Worm (Caenorhabditis elegans) whole organism, L4 larva: ENCODE results near the gene nspc-18.
"Not testable (repeated sequence)": the region's sequence is repeated elsewhere in the genome, so short reads cannot be mapped to it uniquely, and the experiment has no call there.

Experiments used
- D1046.2 ChIP-seq: fragments of 200-800 bp; sonication (Bioruptor generic); IDR thresholded peaks from 2 replicates; pipeline ENCODE4 v1.3.6; 2022; ENCODE audit warnings: missing genetic modification characterization, missing compliant biosample characterization
- F37D6.2 ChIP-seq: sonication (generic microtip); optimal IDR thresholded peaks from 2 replicates; lab custom pipeline; 2016; ENCODE audit warnings: mild to moderate bottlenecking, missing genetic modification characterization, missing compliant biosample characterization
- R02D3.7 ChIP-seq: fragments of 150-350 bp; sonication (generic microtip); optimal IDR thresholded peaks from 3 replicates; lab custom pipeline; 2014; ENCODE audit warnings: missing biosample characterization, missing genetic modification characterization
- T20F7.1 ChIP-seq: fragments of 200-800 bp; sonication (Bioruptor generic); optimal IDR thresholded peaks from 2 replicates; lab custom pipeline; 2018; ENCODE audit warnings: mild to moderate bottlenecking, missing genetic modification characterization, missing compliant biosample characterization
- T26A8.4 ChIP-seq: fragments of 200-800 bp; sonication (Bioruptor generic); IDR thresholded peaks from 2 replicates; pipeline ENCODE4 v1.3.6; 2022; ENCODE audit warnings: missing genetic modification characterization, missing compliant biosample characterization
- Y48G9A.11 ChIP-seq: fragments of 200-800 bp; sonication (Bioruptor generic); IDR thresholded peaks from 2 replicates; pipeline ENCODE4 v1.3.6; 2022; ENCODE audit warnings: missing genetic modification reagents, missing genetic modification characterization, missing compliant biosample characterization
- Y75B8A.6 ChIP-seq: fragments of 200-800 bp; sonication (Bioruptor generic); IDR thresholded peaks from 2 replicates; pipeline ENCODE4 v1.3.6; 2022; ENCODE audit warnings: missing genetic modification reagents, missing genetic modification characterization, missing compliant biosample characterization
- attf-4 ChIP-seq: sonication (generic microtip); optimal IDR thresholded peaks from 3 replicates; lab custom pipeline; 2017; ENCODE audit warnings: missing biosample characterization, missing genetic modification characterization
- ceh-20 ChIP-seq: fragments of 200-800 bp; sonication (Bioruptor generic); IDR thresholded peaks from 2 replicates; pipeline ENCODE4 v1.3.6; 2022; ENCODE audit warnings: missing genetic modification reagents, missing genetic modification characterization, missing compliant biosample characterization
- ceh-28 ChIP-seq: fragments of 150-350 bp; optimal IDR thresholded peaks from 2 replicates; lab custom pipeline; 2014; ENCODE audit warnings: missing biosample characterization, missing genetic modification reagents, missing genetic modification characterization
- ceh-44 ChIP-seq: fragments of 200-800 bp; sonication (Bioruptor generic); IDR thresholded peaks from 2 replicates; pipeline ENCODE4 v1.3.6; 2022; ENCODE audit warnings: missing genetic modification reagents, missing genetic modification characterization, missing compliant biosample characterization
- ceh-62 ChIP-seq: sonication (generic microtip); optimal IDR thresholded peaks from 2 replicates; lab custom pipeline; 2017; ENCODE audit warnings: missing biosample characterization, missing genetic modification characterization
- ceh-82 ChIP-seq: sonication (generic microtip); optimal IDR thresholded peaks from 2 replicates; lab custom pipeline; 2017; ENCODE audit warnings: missing biosample characterization, missing genetic modification characterization
- ces-1 ChIP-seq: fragments of 150-350 bp; sonication (generic microtip); optimal IDR thresholded peaks from 4 replicates; lab custom pipeline; 2014; ENCODE audit warnings: missing biosample characterization, missing genetic modification reagents, missing genetic modification characterization
- cey-2 ChIP-seq: sonication (generic microtip); optimal IDR thresholded peaks from 3 replicates; lab custom pipeline; 2017; ENCODE audit warnings: missing genetic modification characterization, mild to moderate bottlenecking, missing compliant biosample characterization, antibody characterized with exemption, borderline replicate concordance; ENCODE audit not compliant: insufficient read depth
- dmd-8 ChIP-seq: fragments of 200-800 bp; sonication (Bioruptor generic); IDR thresholded peaks from 2 replicates; pipeline ENCODE4 v1.3.6; 2022; ENCODE audit warnings: missing genetic modification characterization, missing compliant biosample characterization
- egl-27 ChIP-seq: sonication (generic microtip); optimal IDR thresholded peaks from 3 replicates; lab custom pipeline; 2017; ENCODE audit warnings: missing biosample characterization, missing genetic modification reagents, missing genetic modification characterization
- fkh-10 ChIP-seq: fragments of 150-350 bp; optimal IDR thresholded peaks from 2 replicates; lab custom pipeline; 2014; ENCODE audit warnings: missing biosample characterization, missing genetic modification reagents, missing genetic modification characterization
- gei-8 ChIP-seq: fragments of 200-800 bp; sonication (Bioruptor generic); optimal IDR thresholded peaks from 2 replicates; lab custom pipeline; 2018; ENCODE audit warnings: mild to moderate bottlenecking, missing genetic modification characterization, missing compliant biosample characterization
- hlh-11 ChIP-seq: fragments of 200-800 bp; sonication (Bioruptor generic); optimal IDR thresholded peaks from 2 replicates; lab custom pipeline; 2018; ENCODE audit warnings: mild to moderate bottlenecking, missing genetic modification characterization, missing compliant biosample characterization
- hlh-30 ChIP-seq: sonication (generic microtip); optimal IDR thresholded peaks from 2 replicates; lab custom pipeline; 2017; ENCODE audit warnings: antibody characterized with exemption, mild to moderate bottlenecking, missing genetic modification characterization, missing compliant biosample characterization; ENCODE audit not compliant: insufficient read depth
- lin-1 ChIP-seq: fragments of 200-800 bp; sonication (Bioruptor generic); IDR thresholded peaks from 2 replicates; pipeline ENCODE4 v1.3.6; 2022; ENCODE audit warnings: missing genetic modification reagents, missing genetic modification characterization, missing compliant biosample characterization
- lin-29 ChIP-seq: fragments of 200-800 bp; sonication (Bioruptor generic); IDR thresholded peaks from 2 replicates; pipeline ENCODE4 v1.3.6; 2022; ENCODE audit warnings: missing genetic modification reagents, missing genetic modification characterization, missing compliant biosample characterization
- lsy-2 ChIP-seq, 2 experiments: fragments of 150-350 bp in 1 of 2; sonication (generic microtip) in 1 of 2; optimal IDR thresholded peaks; 2 replicates each; lab custom pipeline; 2014 to 2017; ENCODE audit warnings: missing biosample characterization in 2 of 2, missing genetic modification characterization in 2 of 2
- mes-2 ChIP-seq: sonication (generic microtip); optimal IDR thresholded peaks from 2 replicates; lab custom pipeline; 2016; ENCODE audit warnings: missing genotype, mild to moderate bottlenecking, missing genetic modification characterization, missing compliant biosample characterization; ENCODE audit not compliant: poor library complexity, severe bottlenecking
- mxl-3 ChIP-seq: fragments of 200-800 bp; sonication (Bioruptor generic); optimal IDR thresholded peaks from 2 replicates; lab custom pipeline; 2018; ENCODE audit warnings: mild to moderate bottlenecking, missing genetic modification characterization, missing compliant biosample characterization
- nhr-102 ChIP-seq: sonication (generic microtip); optimal IDR thresholded peaks from 2 replicates; lab custom pipeline; 2016; ENCODE audit warnings: mild to moderate bottlenecking, missing genetic modification characterization, moderate library complexity, missing compliant biosample characterization
- nhr-11 ChIP-seq: fragments of 150-350 bp; optimal IDR thresholded peaks from 2 replicates; lab custom pipeline; 2014; ENCODE audit warnings: missing biosample characterization, missing genetic modification characterization
- nhr-237 ChIP-seq: sonication (generic microtip); optimal IDR thresholded peaks from 2 replicates; lab custom pipeline; 2017; ENCODE audit warnings: missing biosample characterization, missing genetic modification characterization
- nhr-28 ChIP-seq: fragments of 150-350 bp; optimal IDR thresholded peaks from 2 replicates; lab custom pipeline; 2014; ENCODE audit warnings: missing biosample characterization, missing genetic modification characterization
- nhr-48 ChIP-seq: sonication (generic microtip); optimal IDR thresholded peaks from 2 replicates; lab custom pipeline; 2016; ENCODE audit warnings: mild to moderate bottlenecking, missing genetic modification characterization, missing compliant biosample characterization
- nhr-76 ChIP-seq: fragments of 150-350 bp; optimal IDR thresholded peaks from 2 replicates; lab custom pipeline; 2014; ENCODE audit warnings: missing biosample characterization, missing genetic modification characterization
- pha-4 ChIP-seq, 2 experiments: fragments of 150-350 bp in 1 of 2; fragments of 200-800 bp in 1 of 2; sonication (Bioruptor generic) in 1 of 2; IDR thresholded peaks in 1 of 2; optimal IDR thresholded peaks in 1 of 2; 2 replicates each; pipeline versions ENCODE4 v1.3.6 to Lab custom; 2014 to 2022; ENCODE audit warnings: missing genetic modification characterization in 2 of 2, missing genetic modification reagents in 2 of 2, missing biosample characterization in 1 of 2, missing compliant biosample characterization in 1 of 2
- saeg-2 ChIP-seq: fragments of 200-800 bp; sonication (Bioruptor generic); IDR thresholded peaks from 2 replicates; pipeline ENCODE4 v1.3.6; 2022; ENCODE audit warnings: missing genetic modification reagents, missing genetic modification characterization, missing compliant biosample characterization
- set-16 ChIP-seq: fragments of 200-800 bp; sonication (Bioruptor generic); IDR thresholded peaks from 2 replicates; pipeline ENCODE4 v1.3.6; 2022; ENCODE audit warnings: missing genetic modification reagents, missing genetic modification characterization, missing compliant biosample characterization
- spr-3 ChIP-seq: fragments of 200-800 bp; sonication (Bioruptor generic); optimal IDR thresholded peaks from 2 replicates; lab custom pipeline; 2018; ENCODE audit warnings: mild to moderate bottlenecking, missing genetic modification characterization, missing compliant biosample characterization
- zag-1 ChIP-seq: fragments of 150-350 bp; optimal IDR thresholded peaks from 2 replicates; lab custom pipeline; 2014; ENCODE audit warnings: missing biosample characterization, missing genetic modification characterization
- zfp-2 ChIP-seq: sonication (generic microtip); optimal IDR thresholded peaks from 2 replicates; lab custom pipeline; 2016; ENCODE audit warnings: mild to moderate bottlenecking, missing genetic modification characterization, missing compliant biosample characterization
- zip-11 ChIP-seq: fragments of 200-800 bp; sonication (Bioruptor generic); IDR thresholded peaks from 2 replicates; pipeline ENCODE4 v1.3.6; 2022; ENCODE audit warnings: missing genetic modification characterization, missing compliant biosample characterization
- ztf-7 ChIP-seq: fragments of 150-350 bp; optimal IDR thresholded peaks from 2 replicates; lab custom pipeline; 2014; ENCODE audit warnings: missing biosample characterization, missing genetic modification characterization

Gene nspc-18

DNA sequence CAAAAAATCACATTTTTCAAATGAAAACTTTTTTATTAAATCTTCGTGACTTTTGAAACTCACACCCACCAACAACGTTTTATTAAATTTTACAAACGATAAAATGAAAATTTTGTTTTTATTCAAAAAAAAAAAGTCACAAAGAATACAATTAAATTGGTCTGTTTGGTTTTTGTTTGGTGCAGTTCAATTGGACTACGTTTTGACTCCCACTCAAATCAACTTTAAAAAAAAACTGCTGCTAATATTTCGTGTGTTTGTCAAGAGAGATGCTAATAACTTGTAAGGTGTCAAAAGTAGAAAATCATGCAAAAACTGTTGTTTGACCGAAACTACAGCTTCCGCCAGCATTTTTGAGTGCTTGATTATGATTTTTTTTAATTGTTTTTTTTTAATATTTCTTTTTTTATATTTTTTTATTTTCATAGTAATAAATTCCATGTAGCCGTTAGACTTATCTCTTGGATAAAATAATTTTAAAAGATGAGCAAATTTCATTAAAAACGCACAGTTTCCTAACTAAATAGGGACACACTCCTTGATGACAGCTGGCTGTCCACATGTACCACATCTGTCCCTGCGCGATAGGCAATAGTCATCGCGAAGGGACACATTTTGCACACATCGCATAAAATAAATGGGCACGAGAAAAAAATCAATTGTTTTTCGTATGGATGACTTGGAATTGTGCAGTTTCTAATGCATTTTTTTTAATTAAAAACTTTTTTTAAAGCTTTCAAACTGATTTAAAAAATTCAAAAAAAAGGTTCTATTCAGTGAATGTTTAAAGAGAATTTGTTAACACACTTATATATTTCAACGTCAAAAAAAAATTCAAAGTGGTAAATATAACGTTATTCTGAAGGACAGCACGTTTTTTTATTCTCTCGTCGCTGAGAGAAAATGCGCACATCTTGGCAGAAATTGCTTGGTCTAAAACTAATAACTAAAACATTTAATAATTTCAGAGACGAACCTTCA is 1.8 kb downstream of the nspc-18 start (continued):
- TF ChIP-seq fkh-10 (peak; percentile 98), Y48G9A.11 (GFP tag; lab: Robert Waterston, UW) (peak; percentile 63), nhr-102 (tag; lab: Kevin White, UChicago) (peak; percentile 100), ceh-20 (peak; percentile 99), lin-1 (GFP tag; lab: Robert Waterston, UW) (peak; percentile 97), nhr-48 (tag; lab: Kevin White, UChicago) (peak; percentile 97), zag-1 (tag; lab: Kevin White, UChicago) (peak; percentile 98), gei-8 (GFP tag; lab: Kevin White, UChicago) (peak; percentile 88), spr-3 (GFP tag; lab: Kevin White, UChicago) (peak; percentile 98), mes-2 (peak; percentile 99), T26A8.4 (peak; percentile 100), ztf-7 (tag; lab: Kevin White, UChicago) (peak; percentile 96), lsy-2 (tag; optimal IDR thresholded peaks at IDR 0.05; lab: Kevin White, UChicago) (peak; percentile 97), egl-27 (no peak), D1046.2 (GFP tag; lab: Robert Waterston, UW) (peak; percentile 95), mxl-3 (GFP tag; lab: Kevin White, UChicago) (peak; percentile 90), ces-1 (GFP tag; lab: Kevin White, UChicago) (peak; percentile 96), ceh-28 (tag; lab: Kevin White, UChicago) (peak; percentile 96), hlh-30 (tag; lab: Kevin White, UChicago) (peak; percentile 96), lin-29 (GFP tag; lab: Robert Waterston, UW) (peak; percentile 98)

DNA sequence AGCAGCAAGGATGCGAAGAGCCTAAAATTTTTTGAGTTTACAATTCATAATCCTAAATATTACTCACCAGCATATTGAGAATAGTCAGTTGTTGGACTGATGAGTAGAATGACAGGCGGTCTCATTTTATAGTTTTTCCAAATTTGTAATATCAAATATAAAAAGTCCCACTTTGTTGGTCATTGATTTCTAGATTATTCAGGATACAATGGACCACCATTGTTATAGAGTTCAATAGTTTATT is 2.5 kb downstream of the nspc-18 start, which contains the start of gene nspc-17:
Gene nspc-17, minus strand, starts transcription at position 101 of the 244 bp plus-strand sequence.
- not testable (repeated sequence) for TF ChIP-seq pha-4 (GFP tag; IDR thresholded peaks at IDR 0.05; lab: Robert Waterston, UW); pha-4 (tag; optimal IDR thresholded peaks at IDR 0.05; lab: Kevin White, UChicago); hlh-11 (tag; lab: Kevin White, UChicago); zip-11

DNA sequence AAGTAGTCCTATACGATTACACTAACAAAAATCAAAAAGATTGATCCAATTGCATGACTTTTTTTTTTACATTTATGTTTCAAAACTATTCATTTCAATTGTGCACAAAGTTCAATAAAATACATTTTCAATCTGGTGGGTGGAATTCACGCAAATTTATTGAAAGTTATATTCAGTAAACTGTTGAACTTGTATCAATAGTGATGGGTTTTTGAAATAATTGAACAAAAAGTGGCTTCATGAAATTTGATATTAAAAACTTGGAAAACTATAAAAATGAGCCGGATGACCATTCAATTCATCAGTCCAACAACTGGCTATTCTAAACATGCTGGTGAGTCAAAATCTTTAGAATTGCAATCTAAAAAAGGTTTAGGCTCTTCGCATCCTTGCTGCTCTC is 4.2 kb downstream of the nspc-18 start, which contains the start of gene nspc-16:
Gene nspc-16, plus strand, starts transcription at position 301 of the 400 bp plus-strand sequence.
- TF ChIP-seq nhr-237 (tag; lab: Kevin White, UChicago) (no peak), Y75B8A.6 (no peak), ceh-62 (tag; lab: Kevin White, UChicago) (no peak), zfp-2 (no peak), T20F7.1 (GFP tag; lab: Kevin White, UChicago) (no peak), T26A8.4 (no peak), nhr-76 (tag; lab: Kevin White, UChicago) (no peak), dmd-8 (GFP tag; lab: Robert Waterston, UW) (no peak), attf-4 (tag; lab: Kevin White, UChicago) (no peak), set-16 (GFP tag; lab: Robert Waterston, UW) (no peak), nhr-11 (tag; lab: Kevin White, UChicago) (no peak), ceh-82 (tag; lab: Kevin White, UChicago) (no peak)

DNA sequence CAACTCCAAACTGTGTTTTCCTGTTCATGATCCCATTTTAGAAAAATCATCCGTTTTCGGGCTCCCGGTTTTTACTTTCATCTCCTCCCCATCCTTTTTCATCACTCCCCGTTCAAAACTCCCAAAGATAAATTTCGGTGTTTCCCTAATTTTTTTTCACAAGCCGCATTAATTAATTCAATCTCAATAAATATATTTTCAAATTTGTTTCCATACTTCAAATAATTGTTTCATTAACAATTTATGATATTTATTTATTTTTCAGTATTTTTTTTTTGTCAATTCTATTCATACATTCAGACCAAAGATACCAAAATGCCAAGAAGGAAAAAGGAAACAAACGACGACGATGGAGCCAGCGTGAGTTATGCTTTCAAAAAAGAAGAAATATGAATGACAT is 7.0 kb downstream of the nspc-18 start, which contains the start of gene D1025.1:
Gene D1025.1, plus strand, starts transcription at position 301 of the 400 bp plus-strand sequence.
- TF ChIP-seq zag-1 (tag; lab: Kevin White, UChicago) (no peak), F37D6.2 (tag; lab: Kevin White, UChicago) (no peak), R02D3.7 (tag; lab: Kevin White, UChicago) (no peak), saeg-2 (GFP tag; lab: Robert Waterston, UW) (no peak), cey-2 (tag; lab: Kevin White, UChicago) (no peak), zip-11 (no peak), nhr-28 (tag; lab: Kevin White, UChicago) (no peak), ceh-44 (GFP tag; lab: Robert Waterston, UW) (no peak), T20F7.1 (GFP tag; lab: Kevin White, UChicago) (no peak)
